In genomic region chr3R:23401519-23401918, dm6 we compare ENCODE assay signal across 3 fruit fly cellular contexts.
A peak's percentile ranks its signal among the peaks of the same experiment; 100 is the strongest.
TF ChIP-seq lines count a peak whose summit lies in the region.

No protein-coding gene starts in this region.

- TF ChIP-seq CTCF in whole organism, embryonic (GFP tag; optimal IDR thresholded peaks at IDR 0.05; lab: Kevin White, UChicago), result no peak

TF ChIP-seq in whole organism, embryonic, 481 proteins besides CTCF, POLR2A, EP300 and RAD21:
- TF ChIP-seq B-H2 (GFP tag; optimal IDR thresholded peaks at IDR 0.05; lab: Kevin White, UChicago) (no peak), ro (GFP tag; IDR thresholded peaks at IDR 0.05; lab: Robert Waterston, UW) (no peak), z (GFP tag; IDR thresholded peaks at IDR 0.05; lab: Robert Waterston, UW) (0 out of 3 replicates have a peak, but pooled peaks have one; percentile 40), CG9876 (GFP tag; optimal IDR thresholded peaks at IDR 0.05; lab: Kevin White, UChicago) (no peak)

TF ChIP-seq in whole organism, prepupa, 60 proteins besides CTCF, POLR2A, EP300 and RAD21:
- TF ChIP-seq Eip75B (GFP tag; optimal IDR thresholded peaks at IDR 0.05; lab: Kevin White, UChicago) (no peak), CG8319 (GFP tag; optimal IDR thresholded peaks at IDR 0.05; lab: Kevin White, UChicago) (no peak), CG6163 (GFP tag; IDR thresholded peaks at IDR 0.05; lab: Robert Waterston, UW) (0 out of 3 replicates have a peak, but pooled peaks have one; percentile 20), pdm3 (GFP tag; optimal IDR thresholded peaks at IDR 0.05; lab: Kevin White, UChicago) (no peak), CG4318 (GFP tag; optimal IDR thresholded peaks at IDR 0.05; lab: Kevin White, UChicago) (no peak), fd59A (GFP tag; optimal IDR thresholded peaks at IDR 0.05; lab: Kevin White, UChicago) (no peak), Hr4 (GFP tag; optimal IDR thresholded peaks at IDR 0.05; lab: Kevin White, UChicago) (no peak), Lpt (GFP tag; optimal IDR thresholded peaks at IDR 0.05; lab: Kevin White, UChicago) (no peak), CG15336 (GFP tag; IDR thresholded peaks at IDR 0.05; lab: Robert Waterston, UW) (no peak), CG3032 (tag; optimal IDR thresholded peaks at IDR 0.05; lab: Kevin White, UChicago) (no peak), Hr38 (GFP tag; optimal IDR thresholded peaks at IDR 0.05; lab: Kevin White, UChicago) (no peak), Eip78C (GFP tag; lab: Kevin White, UChicago) (peak; percentile 65), dac (GFP tag; optimal IDR thresholded peaks at IDR 0.05; lab: Kevin White, UChicago) (no peak), esn (GFP tag; optimal IDR thresholded peaks at IDR 0.05; lab: Kevin White, UChicago) (no peak), fd85E (GFP tag; optimal IDR thresholded peaks at IDR 0.05; lab: Kevin White, UChicago) (no peak), svp (GFP tag; lab: Kevin White, UChicago) (peak; percentile 53)

TF ChIP-seq in whole organism, pupa, 21 proteins besides CTCF, POLR2A, EP300 and RAD21:
- no peak for TF ChIP-seq CG4496 (GFP tag; IDR thresholded peaks at IDR 0.05; lab: Robert Waterston, UW)
- no peak for TF ChIP-seq CG14655 (GFP tag; optimal IDR thresholded peaks at IDR 0.05; lab: Kevin White, UChicago)
- TF ChIP-seq CG9948 (tag; optimal IDR thresholded peaks at IDR 0.05; lab: Kevin White, UChicago), result no peak
- peak; percentile 13 for TF ChIP-seq Pif1B (GFP tag; optimal IDR thresholded peaks at IDR 0.05; lab: Kevin White, UChicago)
